Worm (Caenorhabditis elegans) whole organism, midembryonic: Measurements from ENCODE around the gene fbxb-60.

Source experiments
- T22C8.4 ChIP-seq: fragments of 200-800 bp; sonication (Bioruptor generic); IDR thresholded peaks from 2 replicates; pipeline ENCODE4 v1.3.6; 2022; ENCODE audit warnings: missing genetic modification characterization, missing compliant biosample characterization
- cog-1 ChIP-seq: sonication (generic microtip); optimal IDR thresholded peaks from 2 replicates; lab custom pipeline; 2016; ENCODE audit warnings: missing genetic modification characterization, missing compliant biosample characterization
- flt-1 ChIP-seq: fragments of 200-800 bp; sonication (Bioruptor generic); IDR thresholded peaks from 2 replicates; pipeline ENCODE4 v1.3.6; 2022; ENCODE audit warnings: missing genetic modification characterization, missing compliant biosample characterization
- klf-2 ChIP-seq: fragments of 200-800 bp; sonication (Bioruptor generic); conservative IDR thresholded peaks from 2 replicates; pipeline ENCODE4 v1.3.6; 2022; ENCODE audit warnings: missing genetic modification reagents, missing genetic modification characterization, missing compliant biosample characterization
- med-1 ChIP-seq: sonication (generic microtip); optimal IDR thresholded peaks from 2 replicates; lab custom pipeline; 2017; ENCODE audit warnings: missing genetic modification characterization, mild to moderate bottlenecking, missing compliant biosample characterization, antibody characterized with exemption, missing genetic modification reagents; ENCODE audit not compliant: insufficient read depth
- ref-1 ChIP-seq: fragments of 200-800 bp; sonication (Bioruptor generic); conservative IDR thresholded peaks from 2 replicates; pipeline ENCODE4 v1.3.6; 2022; ENCODE audit warnings: missing genetic modification reagents, missing genetic modification characterization, missing compliant biosample characterization
- tab-1 ChIP-seq: fragments of 200-800 bp; sonication (Bioruptor generic); IDR thresholded peaks from 2 replicates; pipeline ENCODE4 v1.3.6; 2022; ENCODE audit warnings: missing genetic modification characterization, missing compliant biosample characterization
- ztf-23 ChIP-seq: fragments of 200-800 bp; sonication (Bioruptor generic); IDR thresholded peaks from 2 replicates; pipeline ENCODE4 v1.3.6; 2022; ENCODE audit warnings: missing genetic modification reagents, missing genetic modification characterization, missing compliant biosample characterization
- ztf-29 ChIP-seq: fragments of 200-800 bp; sonication (Bioruptor generic); IDR thresholded peaks from 2 replicates; pipeline ENCODE4 v1.3.6; 2022; ENCODE audit warnings: missing genetic modification reagents, missing genetic modification characterization, missing compliant biosample characterization

The fbxb-60 gene

ce11 chrV:19325436-19325835, 27.8 kb downstream of the fbxb-60 start:
- TF ChIP-seq ztf-29 (GFP tag; lab: Robert Waterston, UW) (no peak), med-1 (GFP tag; lab: Kevin White, UChicago) (no peak), tab-1 (GFP tag; lab: Robert Waterston, UW) (no peak), ztf-23 (no peak), flt-1 (GFP tag; lab: Robert Waterston, UW) (no peak), T22C8.4 (GFP tag; lab: Robert Waterston, UW) (no peak), cog-1 (no peak), klf-2 (GFP tag; lab: Robert Waterston, UW) (no peak), ref-1 (GFP tag; lab: Robert Waterston, UW) (no peak)

ce11 chrV:19329263-19329662, 31.7 kb downstream of the fbxb-60 start, which contains the start of gene fbxb-65:
TSS of gene fbxb-65 (plus strand) at chrV:19329563.
- TF ChIP-seq ztf-29 (GFP tag; lab: Robert Waterston, UW): no peak
- no peak for TF ChIP-seq med-1 (GFP tag; lab: Kevin White, UChicago)
- no peak for TF ChIP-seq tab-1 (GFP tag; lab: Robert Waterston, UW)
- TF ChIP-seq ztf-23: no peak
- no peak for TF ChIP-seq ref-1 (GFP tag; lab: Robert Waterston, UW)
- TF ChIP-seq cog-1: no peak
- TF ChIP-seq flt-1 (GFP tag; lab: Robert Waterston, UW): no peak
- TF ChIP-seq klf-2 (GFP tag; lab: Robert Waterston, UW): no peak
- TF ChIP-seq T22C8.4 (GFP tag; lab: Robert Waterston, UW): no peak

- TF ChIP-seq T22C8.4 (GFP tag; lab: Robert Waterston, UW) (peak; percentile 64), klf-2 (GFP tag; lab: Robert Waterston, UW) (no peak)
Measured at ce11 chrV:19337333-19337732, 39.7 kb downstream of the fbxb-60 start.
